Fruit fly (Drosophila melanogaster) whole organism, embryonic: ENCODE data around the gene mthl11.
A peak's percentile ranks its signal among the peaks of the same experiment; 100 is the strongest.

Experiments
- CG1647 ChIP-seq: fragments of 200-800 bp; sonication (Bioruptor generic); optimal IDR thresholded peaks from 3 replicates; lab custom pipeline; 2016; ENCODE audit warnings: missing biosample characterization, missing genetic modification characterization
- CG6689 ChIP-seq: fragments of 200-800 bp; sonication (Bioruptor generic); IDR thresholded peaks from 2 replicates; pipeline ENCODE4 v1.3.6; 2022; ENCODE audit warnings: missing biosample characterization, missing genetic modification characterization
- btn ChIP-seq: fragments of 200-800 bp; sonication (Bioruptor generic); optimal IDR thresholded peaks from 2 replicates; lab custom pipeline; 2016; ENCODE audit warnings: missing biosample characterization, missing genetic modification characterization
- ewg ChIP-seq: fragments of 200-800 bp; sonication (Bioruptor generic); optimal IDR thresholded peaks from 3 replicates; lab custom pipeline; 2017; ENCODE audit warnings: mild to moderate bottlenecking, missing biosample characterization, missing genetic modification reagents, missing genetic modification characterization
- org-1 ChIP-seq: fragments of 200-800 bp; sonication (Bioruptor generic); optimal IDR thresholded peaks from 2 replicates; lab custom pipeline; 2017; ENCODE audit warnings: missing biosample characterization, missing genetic modification characterization

- TF ChIP-seq org-1 (no peak), CG6689 (GFP tag; lab: Robert Waterston, UW) (peak; percentile 24; the same call in 1 of the 2 replicates), ewg (GFP tag; lab: Kevin White, UChicago) (no peak), btn (no peak), CG1647 (GFP tag; lab: Kevin White, UChicago) (no peak)
Observed at dm6 chr3R:10412550-10413459, 12.0 kb downstream of the mthl11 start, which contains the start of the genes Irp-1B and Rrp46.
